Fruit fly (Drosophila melanogaster): Measurements from ENCODE around the gene CG11342.

DNA sequence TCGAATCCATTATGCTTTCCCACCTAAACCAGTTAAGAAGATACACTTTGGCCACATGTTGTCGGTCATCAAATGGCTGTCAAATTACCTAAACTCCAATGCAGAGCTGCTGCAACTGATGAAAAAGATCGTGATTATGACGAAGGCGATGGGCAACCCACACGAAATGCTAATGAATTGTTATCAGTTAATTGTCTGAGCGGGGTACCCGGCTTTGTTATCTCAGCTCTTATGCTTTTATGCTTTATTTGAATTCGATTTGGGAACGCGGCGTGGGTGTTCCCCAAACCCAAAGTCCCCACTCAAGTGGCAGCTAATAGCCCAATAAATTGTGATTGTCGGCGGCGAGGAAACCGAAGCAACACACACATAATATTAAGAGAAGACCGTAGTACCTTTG, 15.3 kb upstream of the CG11342 start:
- TF ChIP-seq CG14655 (GFP tag; optimal IDR thresholded peaks at IDR 0.05): no peak
- TF ChIP-seq CG32121 (GFP tag; IDR thresholded peaks at IDR 0.05): no peak
- TF ChIP-seq CG4496 (GFP tag; IDR thresholded peaks at IDR 0.05): no peak
- TF ChIP-seq EcR (GFP tag; optimal IDR thresholded peaks at IDR 0.05): no peak
- TF ChIP-seq CG34367 (tag; optimal IDR thresholded peaks at IDR 0.05): no peak
- no peak for TF ChIP-seq rn (GFP tag; IDR thresholded peaks at IDR 0.05)
- TF ChIP-seq gl (tag; optimal IDR thresholded peaks at IDR 0.05): no peak
- TF ChIP-seq Snoo (tag; optimal IDR thresholded peaks at IDR 0.05): no peak
- no peak for TF ChIP-seq Pif1B (GFP tag; optimal IDR thresholded peaks at IDR 0.05)
- no peak for TF ChIP-seq D1 (tag; optimal IDR thresholded peaks at IDR 0.05)
- TF ChIP-seq fd96Ca (GFP tag; IDR thresholded peaks at IDR 0.05): 0 out of 3 replicates have a peak, but pooled peaks have one; percentile 24
- TF ChIP-seq CG8159 (tag; optimal IDR thresholded peaks at IDR 0.05): no peak
